ENCODE assay signal across 3 worm cellular contexts in the genomic region with DNA sequence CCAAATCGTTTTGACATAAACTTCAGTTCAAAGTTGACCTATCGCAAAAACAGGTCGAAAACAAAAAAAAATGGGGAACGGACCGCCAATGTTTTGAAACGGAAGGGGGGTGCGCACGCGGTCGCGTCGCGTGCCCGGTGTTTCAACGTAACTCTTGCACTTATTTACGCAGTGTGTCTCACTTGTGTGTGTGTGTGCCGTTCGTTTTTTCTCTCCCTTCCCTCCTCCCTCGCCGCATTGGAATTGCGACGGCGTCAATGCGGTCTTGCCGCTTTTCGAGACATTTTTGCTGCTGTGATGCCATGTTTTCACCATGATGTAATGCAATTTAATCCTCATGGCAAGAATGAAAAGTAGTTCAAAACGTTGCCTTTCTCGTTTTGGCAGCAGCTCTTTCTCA.
A peak's percentile ranks its signal among the peaks of the same experiment; 100 is the strongest.
TF ChIP-seq lines count a peak whose summit lies in the region.

No protein-coding gene starts in this region.

TF ChIP-seq in whole organism, L1 larva, 84 proteins besides CTCF, POLR2A, EP300 and RAD21 (continued from another document):
- no peak for TF ChIP-seq fkh-4 (tag; optimal IDR thresholded peaks at IDR 0.05; lab: Kevin White, UChicago; ENCODE audit: borderline replicate concordance)
- TF ChIP-seq mdl-1 (tag; optimal IDR thresholded peaks at IDR 0.05; lab: Kevin White, UChicago) = peak in 1 of 2 experiments; percentile 9
- TF ChIP-seq dpl-1 (GFP tag; optimal IDR thresholded peaks at IDR 0.05; lab: Kevin White, UChicago) = no peak
- peak; percentile 42 for TF ChIP-seq pax-3 (tag; optimal IDR thresholded peaks at IDR 0.05; lab: Kevin White, UChicago)

TF ChIP-seq in whole organism, L3 larva, 47 proteins besides CTCF, POLR2A, EP300 and RAD21 (continued from another document):
- TF ChIP-seq ceh-16 (tag; optimal IDR thresholded peaks at IDR 0.05; lab: Kevin White, UChicago) (no peak), fos-1 (tag; optimal IDR thresholded peaks at IDR 0.05; lab: Kevin White, UChicago) (no peak), nhr-25 (tag; optimal IDR thresholded peaks at IDR 0.05; lab: Kevin White, UChicago) (peak; percentile 21), zag-1 (tag; optimal IDR thresholded peaks at IDR 0.05; lab: Kevin White, UChicago) (no peak), nfya-1 (tag; optimal IDR thresholded peaks at IDR 0.05; lab: Kevin White, UChicago; ENCODE audit: insufficient read depth) (peak; percentile 51), fkh-10 (GFP tag; optimal IDR thresholded peaks at IDR 0.05; lab: Kevin White, UChicago) (peak; percentile 6), unc-62 (GFP tag; optimal IDR thresholded peaks at IDR 0.05; lab: Kevin White, UChicago) (no peak), pha-4 (tag; optimal IDR thresholded peaks at IDR 0.05; lab: Kevin White, UChicago) (peak; percentile 47), mml-1 (tag; optimal IDR thresholded peaks at IDR 0.05; lab: Kevin White, UChicago) (no peak), egl-5 (tag; optimal IDR thresholded peaks at IDR 0.05; lab: Kevin White, UChicago) (peak; percentile 6), ceh-28 (tag; optimal IDR thresholded peaks at IDR 0.05; lab: Kevin White, UChicago) (peak; percentile 17), hmg-11 (tag; optimal IDR thresholded peaks at IDR 0.05; lab: Kevin White, UChicago) (peak; percentile 59), nhr-237 (tag; optimal IDR thresholded peaks at IDR 0.05; lab: Kevin White, UChicago) (no peak), nhr-11 (tag; optimal IDR thresholded peaks at IDR 0.05; lab: Kevin White, UChicago) (no peak), fkh-2 (tag; optimal IDR thresholded peaks at IDR 0.05; lab: Kevin White, UChicago) (no peak), nhr-43 (tag; optimal IDR thresholded peaks at IDR 0.05; lab: Kevin White, UChicago; ENCODE audit: poor library complexity, severe bottlenecking) (no peak), eor-1 (tag; optimal IDR thresholded peaks at IDR 0.05; lab: Kevin White, UChicago) (no peak)

TF ChIP-seq in whole organism, L4 larva, 104 proteins besides CTCF, POLR2A, EP300 and RAD21 (continued from another document):
- TF ChIP-seq hlh-30 (tag; optimal IDR thresholded peaks at IDR 0.05; lab: Kevin White, UChicago; ENCODE audit: insufficient read depth) (peak; percentile 88), fkh-10 (GFP tag; optimal IDR thresholded peaks at IDR 0.05; lab: Kevin White, UChicago) (peak; percentile 26), ces-1 (GFP tag; optimal IDR thresholded peaks at IDR 0.05; lab: Kevin White, UChicago) (no peak), snpc-1.2 (GFP tag; IDR thresholded peaks at IDR 0.05; lab: Robert Waterston, UW) (no peak), Y48G9A.11 (GFP tag; IDR thresholded peaks at IDR 0.05; lab: Robert Waterston, UW) (no peak), duxl-1 (tag; optimal IDR thresholded peaks at IDR 0.05; lab: Kevin White, UChicago; ENCODE audit: poor library complexity) (no peak), nhr-10 (tag; optimal IDR thresholded peaks at IDR 0.05; lab: Kevin White, UChicago) (no peak), snpc-4 (tag; optimal IDR thresholded peaks at IDR 0.05; lab: Kevin White, UChicago) (no peak), hif-1 (tag; optimal IDR thresholded peaks at IDR 0.05; lab: Kevin White, UChicago) (peak in 1 of 2 experiments; percentile 38), unc-39 (tag; optimal IDR thresholded peaks at IDR 0.05; lab: Kevin White, UChicago) (no peak), rbr-2 (tag; optimal IDR thresholded peaks at IDR 0.05; lab: Kevin White, UChicago) (peak; percentile 58), nhr-76 (tag; optimal IDR thresholded peaks at IDR 0.05; lab: Kevin White, UChicago) (no peak), zfp-2 (tag; optimal IDR thresholded peaks at IDR 0.05; lab: Kevin White, UChicago) (no peak), dmd-9 (GFP tag; IDR thresholded peaks at IDR 0.05; lab: Robert Waterston, UW) (no peak), lin-29 (GFP tag; IDR thresholded peaks at IDR 0.05; lab: Robert Waterston, UW) (no peak), nhr-11 (tag; optimal IDR thresholded peaks at IDR 0.05; lab: Kevin White, UChicago) (peak; percentile 43), ZK546.5 (tag; optimal IDR thresholded peaks at IDR 0.05; lab: Kevin White, UChicago) (no peak), spr-1 (tag; optimal IDR thresholded peaks at IDR 0.05; lab: Kevin White, UChicago) (no peak), madf-5 (GFP tag; IDR thresholded peaks at IDR 0.05; lab: Robert Waterston, UW) (no peak), daf-12 (tag; optimal IDR thresholded peaks at IDR 0.05; lab: Kevin White, UChicago) (no peak), lim-7 (GFP tag; IDR thresholded peaks at IDR 0.05; lab: Robert Waterston, UW) (no peak), daf-16 (GFP tag; optimal IDR thresholded peaks at IDR 0.05; lab: Kevin White, UChicago) (peak in 1 of 2 experiments; percentile 1), daf-16 (tag; optimal IDR thresholded peaks at IDR 0.05; lab: Kevin White, UChicago) (peak; percentile 47), T26A8.4 (GFP tag; IDR thresholded peaks at IDR 0.05; lab: Robert Waterston, UW) (no peak), unc-130 (GFP tag; optimal IDR thresholded peaks at IDR 0.05; lab: Kevin White, UChicago) (no peak), tag-97 (GFP tag; IDR thresholded peaks at IDR 0.05; lab: Robert Waterston, UW) (no peak), madf-9 (GFP tag; conservative IDR thresholded peaks at IDR 0.05; lab: Robert Waterston, UW) (0 out of 2 replicates have a peak, but pooled peaks have one; percentile 2), daf-19 (GFP tag; conservative IDR thresholded peaks at IDR 0.05; lab: Robert Waterston, UW) (no peak), nhr-111 (GFP tag; optimal IDR thresholded peaks at IDR 0.05; lab: Kevin White, UChicago) (no peak), ztf-7 (tag; optimal IDR thresholded peaks at IDR 0.05; lab: Kevin White, UChicago) (no peak), lir-3 (tag; optimal IDR thresholded peaks at IDR 0.05; lab: Kevin White, UChicago) (no peak), nhr-28 (tag; optimal IDR thresholded peaks at IDR 0.05; lab: Kevin White, UChicago) (peak; percentile 42), ctbp-1 (GFP tag; IDR thresholded peaks at IDR 0.05; lab: Robert Waterston, UW) (0 out of 2 replicates have a peak, but pooled peaks have one; percentile 17), skn-1 (tag; optimal IDR thresholded peaks at IDR 0.05; lab: Kevin White, UChicago) (no peak), zag-1 (tag; optimal IDR thresholded peaks at IDR 0.05; lab: Kevin White, UChicago) (no peak), hmg-1.1 (GFP tag; IDR thresholded peaks at IDR 0.05; lab: Robert Waterston, UW) (peak; percentile 62), ama-1 (optimal IDR thresholded peaks at IDR 0.05; lab: Kevin White, UChicago) (no peak), tra-1 (GFP tag; IDR thresholded peaks at IDR 0.05; lab: Robert Waterston, UW) (no peak), ceh-62 (tag; optimal IDR thresholded peaks at IDR 0.05; lab: Kevin White, UChicago) (no peak), R02D3.7 (tag; optimal IDR thresholded peaks at IDR 0.05; lab: Kevin White, UChicago) (no peak), zip-2 (tag; optimal IDR thresholded peaks at IDR 0.05; lab: Kevin White, UChicago) (no peak), Y105C5A.15 (GFP tag; IDR thresholded peaks at IDR 0.05; lab: Robert Waterston, UW) (no peak), mxl-2 (GFP tag; conservative IDR thresholded peaks at IDR 0.05; lab: Robert Waterston, UW) (no peak), F10B5.3 (tag; optimal IDR thresholded peaks at IDR 0.05; lab: Kevin White, UChicago) (no peak), Y75B8A.6 (GFP tag; IDR thresholded peaks at IDR 0.05; lab: Robert Waterston, UW) (no peak), mes-2 (tag; optimal IDR thresholded peaks at IDR 0.05; lab: Kevin White, UChicago; ENCODE audit: poor library complexity, severe bottlenecking) (peak; percentile 56), mdl-1 (tag; optimal IDR thresholded peaks at IDR 0.05; lab: Kevin White, UChicago) (peak; percentile 2 to 75), F44E2.7 (GFP tag; IDR thresholded peaks at IDR 0.05; lab: Robert Waterston, UW) (no peak), aly-2 (tag; optimal IDR thresholded peaks at IDR 0.05; lab: Kevin White, UChicago) (no peak), ZK337.2 (GFP tag; IDR thresholded peaks at IDR 0.05; lab: Robert Waterston, UW) (no peak), zfp-3 (GFP tag; conservative IDR thresholded peaks at IDR 0.05; lab: Robert Waterston, UW) (no peak), nhr-25 (tag; optimal IDR thresholded peaks at IDR 0.05; lab: Kevin White, UChicago; ENCODE audit: borderline replicate concordance, insufficient read depth) (no peak), mxl-3 (GFP tag; optimal IDR thresholded peaks at IDR 0.05; lab: Kevin White, UChicago) (peak; percentile 91), aha-1 (tag; lab: Kevin White, UChicago) (no peak)
